Fruit fly (Drosophila melanogaster): Measurements from ENCODE around the gene nonC.

The nonC gene

dm6 chrX:6852574-6852973 is 28.3 kb downstream of the nonC start (continued):
- TF ChIP-seq Met (GFP tag; optimal IDR thresholded peaks at IDR 0.05) (peak; percentile 94), pdm3 (GFP tag; optimal IDR thresholded peaks at IDR 0.05) (peak; percentile 95), spab (GFP tag; optimal IDR thresholded peaks at IDR 0.05) (peak; percentile 80), CG11294 (GFP tag; IDR thresholded peaks at IDR 0.05) (peak; percentile 85), fd85E (GFP tag; optimal IDR thresholded peaks at IDR 0.05) (peak; percentile 49), Blimp-1 (GFP tag; optimal IDR thresholded peaks at IDR 0.05) (peak; percentile 76), CG11902 (GFP tag; optimal IDR thresholded peaks at IDR 0.05) (peak; percentile 90), CG6276 (GFP tag; optimal IDR thresholded peaks at IDR 0.05) (peak; percentile 82), OdsH (GFP tag; optimal IDR thresholded peaks at IDR 0.05) (peak; percentile 91), fkh (GFP tag; optimal IDR thresholded peaks at IDR 0.05) (peak; percentile 73), Hr38 (GFP tag; optimal IDR thresholded peaks at IDR 0.05) (no peak), Ets96B (tag; optimal IDR thresholded peaks at IDR 0.05) (peak; percentile 92), fd59A (GFP tag; optimal IDR thresholded peaks at IDR 0.05) (peak; percentile 85), Lpt (GFP tag; optimal IDR thresholded peaks at IDR 0.05) (peak; percentile 83), Eip93F (GFP tag; optimal IDR thresholded peaks at IDR 0.05) (peak; percentile 63), CG34406 (GFP tag; optimal IDR thresholded peaks at IDR 0.05) (peak; percentile 89), Hr39 (GFP tag; optimal IDR thresholded peaks at IDR 0.05) (peak; percentile 94), Eip75B (GFP tag; optimal IDR thresholded peaks at IDR 0.05) (peak; percentile 91), Sox102F (GFP tag; optimal IDR thresholded peaks at IDR 0.05) (peak; percentile 90), CG32006 (GFP tag; optimal IDR thresholded peaks at IDR 0.05) (peak; percentile 92), CG1621 (tag; optimal IDR thresholded peaks at IDR 0.05) (peak; percentile 95), Gug (GFP tag; IDR thresholded peaks at IDR 0.05) (peak; percentile 88), acj6 (GFP tag; optimal IDR thresholded peaks at IDR 0.05) (peak; percentile 93), Smox (GFP tag; optimal IDR thresholded peaks at IDR 0.05) (peak; percentile 92), achi (GFP tag; optimal IDR thresholded peaks at IDR 0.05) (peak; percentile 86), eg (GFP tag; IDR thresholded peaks at IDR 0.05) (peak; percentile 92)

- TF ChIP-seq achi (GFP tag; optimal IDR thresholded peaks at IDR 0.05) (no peak), eg (GFP tag; IDR thresholded peaks at IDR 0.05) (0 out of 3 replicates have a peak, but pooled peaks have one; percentile 17), CG7368 (GFP tag; optimal IDR thresholded peaks at IDR 0.05) (no peak), CG6163 (GFP tag; IDR thresholded peaks at IDR 0.05) (0 out of 3 replicates have a peak, but pooled peaks have one; percentile 47), dsx (GFP tag; optimal IDR thresholded peaks at IDR 0.05; ENCODE audit: poor library complexity, severe bottlenecking) (peak; percentile 40), CG8632 (GFP tag; optimal IDR thresholded peaks at IDR 0.05) (no peak), Ets21C (GFP tag; optimal IDR thresholded peaks at IDR 0.05) (no peak), vri (GFP tag; optimal IDR thresholded peaks at IDR 0.05) (no peak), Lpt (GFP tag; optimal IDR thresholded peaks at IDR 0.05) (no peak), Ets96B (tag; optimal IDR thresholded peaks at IDR 0.05) (no peak), CG9139 (GFP tag; optimal IDR thresholded peaks at IDR 0.05) (peak; percentile 38), Sox15 (GFP tag; optimal IDR thresholded peaks at IDR 0.05) (no peak), esn (GFP tag; optimal IDR thresholded peaks at IDR 0.05) (no peak), CG6276 (GFP tag; optimal IDR thresholded peaks at IDR 0.05) (peak; percentile 20), CG8119 (GFP tag; IDR thresholded peaks at IDR 0.05) (peak; percentile 52; the same call in 2 of the 3 replicates), ss (GFP tag; optimal IDR thresholded peaks at IDR 0.05) (peak; percentile 74 to 83), svp (GFP tag) (peak; percentile 38), salr (GFP tag; optimal IDR thresholded peaks at IDR 0.05) (peak in 1 of 2 experiments; percentile 23), Gug (GFP tag; IDR thresholded peaks at IDR 0.05) (peak; percentile 31; the same call in 1 of the 2 replicates), CG11294 (GFP tag; IDR thresholded peaks at IDR 0.05) (no peak), Blimp-1 (GFP tag; optimal IDR thresholded peaks at IDR 0.05) (no peak), CG6808 (GFP tag; optimal IDR thresholded peaks at IDR 0.05) (peak; percentile 54), Eip75B (GFP tag; optimal IDR thresholded peaks at IDR 0.05) (no peak), CG15336 (GFP tag; IDR thresholded peaks at IDR 0.05) (peak; percentile 30; the same call in 1 of the 2 replicates), acj6 (GFP tag; optimal IDR thresholded peaks at IDR 0.05) (no peak), CG6854 (GFP tag; optimal IDR thresholded peaks at IDR 0.05) (peak; percentile 11), fkh (GFP tag; optimal IDR thresholded peaks at IDR 0.05) (peak; percentile 43), lz (GFP tag; optimal IDR thresholded peaks at IDR 0.05) (no peak), topi (GFP tag; optimal IDR thresholded peaks at IDR 0.05) (no peak), CG1621 (tag; optimal IDR thresholded peaks at IDR 0.05) (peak; percentile 65), Eip78C (GFP tag) (peak; percentile 69), Sox102F (GFP tag; optimal IDR thresholded peaks at IDR 0.05) (peak; percentile 6), OdsH (GFP tag; optimal IDR thresholded peaks at IDR 0.05) (no peak), spab (GFP tag; optimal IDR thresholded peaks at IDR 0.05) (no peak), Hr39 (GFP tag; optimal IDR thresholded peaks at IDR 0.05) (no peak)
Observed at dm6 chrX:6853384-6853783, 29.1 kb downstream of the nonC start.

Data from whole organism, prepupa.